Fruit fly (Drosophila melanogaster) whole organism: ENCODE data around the gene CG10163.

Experiments
- CG8478 ChIP-seq: fragments of >200 bp; optimal IDR thresholded peaks from 2 replicates; lab custom pipeline; 2018; ENCODE audit warnings: inconsistent platforms
- Dll ChIP-seq: fragments of >200 bp; optimal IDR thresholded peaks from 2 replicates; lab custom pipeline; 2017
- EcR ChIP-seq, 2 experiments: fragments of >200 bp; optimal IDR thresholded peaks; 2 replicates each; lab custom pipeline; 2017; ENCODE audit warnings: missing biosample characterization in 2 of 2, missing genetic modification characterization in 2 of 2, missing genetic modification reagents in 2 of 2
- pan ChIP-seq: fragments of >200 bp; optimal IDR thresholded peaks from 2 replicates; lab custom pipeline; 2017
- psq ChIP-seq: fragments of >200 bp; optimal IDR thresholded peaks from 2 replicates; lab custom pipeline; 2017
- usp ChIP-seq: fragments of >200 bp; optimal IDR thresholded peaks from 2 replicates; lab custom pipeline; 2017; ENCODE audit warnings: missing biosample characterization, missing genetic modification characterization, mixed read lengths

- TF ChIP-seq CG8478 (lab: Kevin White, UChicago) = no peak
- no peak for TF ChIP-seq Dll (lab: Kevin White, UChicago)
- no peak for TF ChIP-seq pan
- no peak for TF ChIP-seq psq (lab: Kevin White, UChicago)
- no peak for TF ChIP-seq usp (GFP tag; lab: Kevin White, UChicago)
- TF ChIP-seq EcR (GFP tag; optimal IDR thresholded peaks at IDR 0.05; lab: Kevin White, UChicago) = no peak
Observed at dm6 chr3L:6220187-6220586, 38.4 kb downstream of the CG10163 start, which contains the start of gene CG33946.
